Fruit fly (Drosophila melanogaster) whole organism, embryonic: ENCODE measurements around the gene Mco4.

Experiments
- Aef1 ChIP-seq: fragments of 200-800 bp; sonication (Bioruptor generic); IDR thresholded peaks from 3 replicates; pipeline ENCODE4 v1.3.6; 2022; ENCODE audit warnings: missing biosample characterization, missing genetic modification characterization
- Antp ChIP-seq: fragments of 200-800 bp; sonication (Bioruptor generic); optimal IDR thresholded peaks from 3 replicates; lab custom pipeline; 2016; ENCODE audit warnings: missing biosample characterization, missing genetic modification characterization
- Atf6 ChIP-seq: fragments of 200-800 bp; sonication (Bioruptor generic); IDR thresholded peaks from 2 replicates; pipeline ENCODE4 v1.3.6; 2022; ENCODE audit warnings: missing biosample characterization, missing genetic modification characterization
- B-H1 ChIP-seq: fragments of 200-800 bp; sonication (Bioruptor generic); IDR thresholded peaks from 3 replicates; pipeline ENCODE4 v1.3.6; 2022; ENCODE audit warnings: missing biosample characterization, missing genetic modification characterization
- CG10267 ChIP-seq: fragments of 200-800 bp; sonication (Bioruptor generic); optimal IDR thresholded peaks from 2 replicates; lab custom pipeline; 2018; ENCODE audit warnings: missing biosample characterization, mild to moderate bottlenecking, missing genetic modification characterization, moderate library complexity
- CG11085 ChIP-seq: fragments of 200-800 bp; sonication (Bioruptor generic); IDR thresholded peaks from 2 replicates; pipeline ENCODE4 v1.3.6; 2022; ENCODE audit warnings: missing biosample characterization, missing genetic modification characterization
- CG11695 ChIP-seq: fragments of 200-800 bp; sonication (Bioruptor generic); IDR thresholded peaks from 3 replicates; pipeline ENCODE4 v1.3.6; 2022; ENCODE audit warnings: missing biosample characterization, missing genetic modification characterization
- CG12299 ChIP-seq: fragments of 200-800 bp; sonication (Bioruptor generic); optimal IDR thresholded peaks from 2 replicates; lab custom pipeline; 2018; ENCODE audit warnings: missing biosample characterization, mild to moderate bottlenecking, missing genetic modification characterization
- CG12744 ChIP-seq: fragments of 200-800 bp; sonication (Bioruptor generic); optimal IDR thresholded peaks from 2 replicates; lab custom pipeline; 2016; ENCODE audit warnings: missing biosample characterization, missing genetic modification characterization
- CG14710 ChIP-seq: fragments of 200-800 bp; sonication (Bioruptor generic); optimal IDR thresholded peaks from 3 replicates; lab custom pipeline; 2019; ENCODE audit warnings: missing biosample characterization, mild to moderate bottlenecking, missing genetic modification characterization, moderate library complexity
- CG15073 ChIP-seq: fragments of 200-800 bp; sonication (Bioruptor generic); optimal IDR thresholded peaks from 2 replicates; lab custom pipeline; 2016; ENCODE audit warnings: missing biosample characterization, missing genetic modification characterization
- CG1603 ChIP-seq: fragments of 200-800 bp; sonication (Bioruptor generic); optimal IDR thresholded peaks from 2 replicates; lab custom pipeline; 2019; ENCODE audit warnings: missing biosample characterization, mild to moderate bottlenecking, missing genetic modification characterization, moderate library complexity
- CG17359 ChIP-seq: fragments of 200-800 bp; sonication (Bioruptor generic); optimal IDR thresholded peaks from 3 replicates; lab custom pipeline; 2018; ENCODE audit warnings: missing biosample characterization, mild to moderate bottlenecking, missing genetic modification characterization, moderate library complexity
- CG1832 ChIP-seq: fragments of 200-800 bp; sonication (Bioruptor generic); optimal IDR thresholded peaks from 2 replicates; lab custom pipeline; 2017; ENCODE audit warnings: missing biosample characterization, mild to moderate bottlenecking, missing genetic modification characterization, inconsistent platforms
- CG18764 ChIP-seq: fragments of 200-800 bp; sonication (Bioruptor generic); optimal IDR thresholded peaks from 3 replicates; lab custom pipeline; 2016; ENCODE audit warnings: missing biosample characterization, missing genetic modification characterization
- CG34224 ChIP-seq: fragments of 200-800 bp; sonication (Bioruptor generic); IDR thresholded peaks from 3 replicates; pipeline ENCODE4 v1.3.6; 2022; ENCODE audit warnings: missing biosample characterization, missing genetic modification characterization; ENCODE audit not compliant: partially characterized antibody
- CG3847 ChIP-seq: fragments of 200-800 bp; sonication (Bioruptor generic); IDR thresholded peaks from 2 replicates; pipeline ENCODE4 v1.3.6; 2022; ENCODE audit warnings: missing biosample characterization, missing genetic modification characterization
- CG4424 ChIP-seq: fragments of 200-800 bp; sonication (Bioruptor generic); optimal IDR thresholded peaks from 3 replicates; lab custom pipeline; 2016; ENCODE audit warnings: missing biosample characterization, missing genetic modification characterization
- CG7372 ChIP-seq: fragments of 200-800 bp; sonication (Bioruptor generic); IDR thresholded peaks from 2 replicates; pipeline ENCODE4 v1.3.6; 2022; ENCODE audit warnings: missing biosample characterization, missing genetic modification characterization
- CG7963 ChIP-seq: fragments of 200-800 bp; sonication (Bioruptor generic); IDR thresholded peaks from 3 replicates; pipeline ENCODE4 v1.3.6; 2022; ENCODE audit warnings: missing biosample characterization, missing genetic modification characterization; ENCODE audit not compliant: partially characterized antibody
- CG8089 ChIP-seq: fragments of 200-800 bp; sonication (Bioruptor generic); optimal IDR thresholded peaks from 3 replicates; lab custom pipeline; 2016; ENCODE audit warnings: missing biosample characterization, missing genetic modification characterization
- Dip3 ChIP-seq: fragments of 200-800 bp; sonication (Bioruptor generic); optimal IDR thresholded peaks from 3 replicates; lab custom pipeline; 2016; ENCODE audit warnings: missing biosample characterization, missing genetic modification characterization
- Doc3 ChIP-seq: fragments of 200-800 bp; sonication (Bioruptor generic); IDR thresholded peaks from 3 replicates; pipeline ENCODE4 v1.3.6; 2022; ENCODE audit warnings: missing biosample characterization, missing genetic modification characterization; ENCODE audit not compliant: partially characterized antibody
- Dp ChIP-seq: fragments of 200-800 bp; sonication (Bioruptor generic); optimal IDR thresholded peaks from 2 replicates; lab custom pipeline; 2018; ENCODE audit warnings: missing biosample characterization, mild to moderate bottlenecking, missing genetic modification characterization, moderate library complexity
- Dref ChIP-seq: fragments of 200-800 bp; sonication (Bioruptor generic); IDR thresholded peaks from 2 replicates; pipeline ENCODE4 v1.3.6; 2022; ENCODE audit warnings: missing biosample characterization, missing genetic modification characterization
- Gsc ChIP-seq: fragments of 200-800 bp; sonication (Bioruptor generic); IDR thresholded peaks from 2 replicates; pipeline ENCODE4 v1.3.6; 2022; ENCODE audit warnings: missing biosample characterization, missing genetic modification characterization
- HLHmδ ChIP-seq: fragments of 200-800 bp; sonication (Bioruptor generic); optimal IDR thresholded peaks from 2 replicates; lab custom pipeline; 2018; ENCODE audit warnings: missing biosample characterization, mild to moderate bottlenecking, missing genetic modification characterization, moderate library complexity
- Hmx ChIP-seq: fragments of 200-800 bp; sonication (Bioruptor generic); optimal IDR thresholded peaks from 2 replicates; lab custom pipeline; 2016; ENCODE audit warnings: missing biosample characterization, missing genetic modification characterization
- MTF-1 ChIP-seq: fragments of 200-800 bp; sonication (Bioruptor generic); optimal IDR thresholded peaks from 2 replicates; lab custom pipeline; 2018; ENCODE audit warnings: missing biosample characterization, mild to moderate bottlenecking, missing genetic modification characterization, borderline replicate concordance
- Opbp ChIP-seq: fragments of 200-800 bp; sonication (Bioruptor generic); IDR thresholded peaks from 3 replicates; pipeline ENCODE4 v1.3.6; 2022; ENCODE audit warnings: missing biosample characterization, missing genetic modification characterization; ENCODE audit not compliant: partially characterized antibody
- Sox100B ChIP-seq: fragments of 200-800 bp; sonication (Bioruptor generic); optimal IDR thresholded peaks from 3 replicates; lab custom pipeline; 2018; ENCODE audit warnings: missing biosample characterization, mild to moderate bottlenecking, missing genetic modification characterization
- az2 ChIP-seq: fragments of 200-800 bp; sonication (Bioruptor generic); optimal IDR thresholded peaks from 3 replicates; lab custom pipeline; 2016; ENCODE audit warnings: missing biosample characterization, missing genetic modification characterization
- crol ChIP-seq: fragments of 200-800 bp; sonication (Bioruptor generic); IDR thresholded peaks from 2 replicates; pipeline ENCODE4 v1.3.6; 2022; ENCODE audit warnings: missing biosample characterization, missing genetic modification characterization
- crp ChIP-seq, 2 experiments: fragments of 200-800 bp; sonication (Bioruptor generic); optimal IDR thresholded peaks; 2 replicates in 1 of 2; 3 replicates in 1 of 2; lab custom pipeline; 2017; ENCODE audit warnings: missing biosample characterization in 2 of 2, missing genetic modification characterization in 2 of 2, mild to moderate bottlenecking in 1 of 2, moderate library complexity in 1 of 2
- en ChIP-seq: fragments of 200-800 bp; sonication (Bioruptor generic); optimal IDR thresholded peaks from 2 replicates; lab custom pipeline; 2016; ENCODE audit warnings: missing biosample characterization, missing genetic modification characterization
- hbn ChIP-seq: fragments of 200-800 bp; sonication (Bioruptor generic); IDR thresholded peaks from 2 replicates; pipeline ENCODE4 v1.3.6; 2022; ENCODE audit warnings: missing biosample characterization, missing genetic modification characterization; ENCODE audit not compliant: partially characterized antibody
- hkb ChIP-seq, 2 experiments: fragments of 200-800 bp in 1 of 2; fragments of >200 bp in 1 of 2; sonication (Bioruptor generic) in 1 of 2; IDR thresholded peaks in 1 of 2; optimal IDR thresholded peaks in 1 of 2; 2 replicates each; pipeline versions ENCODE4 v1.3.6 to Lab custom; 2017 to 2022; ENCODE audit warnings: missing biosample characterization in 1 of 2, missing genetic modification characterization in 1 of 2
- ind ChIP-seq: fragments of 200-800 bp; sonication (Bioruptor generic); optimal IDR thresholded peaks from 3 replicates; lab custom pipeline; 2016; ENCODE audit warnings: missing biosample characterization, missing genetic modification characterization
- inv ChIP-seq: fragments of 200-800 bp; sonication (Bioruptor generic); IDR thresholded peaks from 2 replicates; pipeline ENCODE4 v1.3.6; 2022; ENCODE audit warnings: missing biosample characterization, missing genetic modification characterization; ENCODE audit not compliant: partially characterized antibody
- kay ChIP-seq: fragments of 200-800 bp; sonication (Bioruptor generic); optimal IDR thresholded peaks from 2 replicates; lab custom pipeline; 2016; ENCODE audit warnings: missing biosample characterization, missing genetic modification characterization
- lbe ChIP-seq: fragments of 200-800 bp; sonication (Bioruptor generic); optimal IDR thresholded peaks from 2 replicates; lab custom pipeline; 2016; ENCODE audit warnings: missing biosample characterization, mild to moderate bottlenecking, missing genetic modification characterization
- lilli ChIP-seq: fragments of 200-800 bp; sonication (Bioruptor generic); optimal IDR thresholded peaks from 3 replicates; lab custom pipeline; 2016; ENCODE audit warnings: missing biosample characterization, missing genetic modification characterization
- mld ChIP-seq: fragments of 200-800 bp; sonication (Bioruptor generic); IDR thresholded peaks from 3 replicates; pipeline ENCODE4 v1.3.6; 2022; ENCODE audit warnings: missing biosample characterization, missing genetic modification characterization; ENCODE audit not compliant: partially characterized antibody
- p53 ChIP-seq: fragments of 200-800 bp; sonication (Bioruptor generic); optimal IDR thresholded peaks from 2 replicates; lab custom pipeline; 2016; ENCODE audit warnings: missing biosample characterization, missing genetic modification characterization
- phol ChIP-seq: fragments of 200-800 bp; sonication (Bioruptor generic); optimal IDR thresholded peaks from 3 replicates; lab custom pipeline; 2018; ENCODE audit warnings: missing biosample characterization, mild to moderate bottlenecking, missing genetic modification characterization, moderate library complexity
- salm ChIP-seq: fragments of 200-800 bp; sonication (Bioruptor generic); optimal IDR thresholded peaks from 2 replicates; lab custom pipeline; 2018; ENCODE audit warnings: missing biosample characterization, mild to moderate bottlenecking, missing genetic modification characterization
- sisA ChIP-seq: fragments of 200-800 bp; sonication (Bioruptor generic); IDR thresholded peaks from 2 replicates; pipeline ENCODE4 v1.3.6; 2022; ENCODE audit warnings: missing biosample characterization, missing genetic modification characterization
- sob ChIP-seq: fragments of 200-800 bp; sonication (Bioruptor generic); IDR thresholded peaks from 2 replicates; pipeline ENCODE4 v1.3.6; 2022; ENCODE audit warnings: missing biosample characterization, missing genetic modification characterization
- unc-4 ChIP-seq: fragments of 200-800 bp; sonication (Bioruptor generic); IDR thresholded peaks from 2 replicates; pipeline ENCODE4 v1.3.6; 2022; ENCODE audit warnings: missing biosample characterization, missing genetic modification characterization; ENCODE audit not compliant: partially characterized antibody
- vnd ChIP-seq: fragments of 200-800 bp; sonication (Bioruptor generic); IDR thresholded peaks from 3 replicates; pipeline ENCODE4 v1.3.6; 2022; ENCODE audit warnings: missing biosample characterization, missing genetic modification characterization; ENCODE audit not compliant: partially characterized antibody

Mco4 gene

DNA sequence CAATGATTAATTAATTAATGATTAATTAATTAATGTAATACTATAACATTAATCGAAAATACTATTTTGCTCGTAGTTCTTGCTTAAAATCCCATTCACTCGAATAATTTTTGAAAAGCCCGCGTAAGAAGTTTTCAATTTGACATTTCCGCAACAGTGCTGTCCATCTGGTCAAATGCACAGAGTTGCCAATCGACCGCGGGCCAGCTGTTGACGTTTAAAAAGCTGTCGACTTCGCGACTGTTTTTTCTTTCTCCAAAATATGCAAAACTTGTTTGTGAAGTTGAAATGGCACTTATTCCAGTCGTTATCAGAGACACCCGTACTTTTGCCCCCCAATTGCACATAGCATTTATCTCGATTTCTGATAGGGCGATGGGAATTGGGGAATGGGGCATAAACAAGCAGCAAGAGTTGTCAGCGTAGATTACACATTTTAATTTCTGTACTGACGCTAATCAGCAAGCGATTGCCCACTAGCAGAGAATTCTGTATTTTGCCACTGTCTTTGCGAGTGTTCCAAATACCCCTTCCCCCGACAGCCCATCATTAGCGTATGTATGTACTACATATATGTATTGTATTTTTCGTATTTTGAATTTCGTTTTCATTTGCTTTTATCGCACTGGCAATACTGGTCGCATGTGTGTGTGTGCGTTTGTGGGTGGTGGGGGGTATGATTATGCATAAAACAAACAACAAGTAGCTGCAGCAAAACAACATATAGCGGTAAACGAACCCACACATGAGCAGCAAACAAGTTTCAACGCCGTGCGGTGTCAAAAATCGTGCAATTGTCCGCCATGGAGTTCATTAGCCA lies 739 bp upstream of the Mco4 start, which contains the start of gene Srx (continued):
- TF ChIP-seq en (GFP tag; lab: Kevin White, UChicago), result no peak
- no peak for TF ChIP-seq az2
- no peak for TF ChIP-seq CG4424 (GFP tag; lab: Kevin White, UChicago)
- TF ChIP-seq kay, result no peak
- TF ChIP-seq B-H1 (GFP tag; lab: Robert Waterston, UW), result no peak
- TF ChIP-seq sisA (GFP tag; lab: Robert Waterston, UW), result no peak
- no peak for TF ChIP-seq Sox100B (GFP tag; lab: Kevin White, UChicago)
- TF ChIP-seq Gsc (GFP tag; lab: Robert Waterston, UW), result no peak
- TF ChIP-seq CG18764 (GFP tag; lab: Kevin White, UChicago), result no peak
- peak; percentile 35; the same call in 1 of the 2 replicates for TF ChIP-seq Dref (GFP tag; lab: Robert Waterston, UW)
- peak; percentile 17 for TF ChIP-seq CG12299 (tag; lab: Kevin White, UChicago)
- no peak for TF ChIP-seq CG8089
- TF ChIP-seq mld, result no peak
- TF ChIP-seq sob, result no peak
- TF ChIP-seq p53 (GFP tag; lab: Kevin White, UChicago), result no peak
- no peak for TF ChIP-seq CG1832 (GFP tag; lab: Kevin White, UChicago)
- TF ChIP-seq CG15073 (GFP tag; lab: Kevin White, UChicago), result no peak
- 0 out of 2 replicates have a peak, but pooled peaks have one; percentile 10 for TF ChIP-seq crol (GFP tag; lab: Robert Waterston, UW)
- no peak for TF ChIP-seq salm (tag; lab: Kevin White, UChicago)
- no peak for TF ChIP-seq Aef1
- no peak for TF ChIP-seq Atf6 (GFP tag; lab: Robert Waterston, UW)
- no peak for TF ChIP-seq Hmx
- TF ChIP-seq CG11085 (GFP tag; lab: Robert Waterston, UW), result no peak
- no peak for TF ChIP-seq Dip3 (GFP tag; lab: Kevin White, UChicago)
- peak; percentile 86 for TF ChIP-seq Dp
- TF ChIP-seq crp (GFP tag; optimal IDR thresholded peaks at IDR 0.05; lab: Kevin White, UChicago), result peak in 1 of 2 experiments; percentile 75
- no peak for TF ChIP-seq CG11695 (GFP tag; lab: Robert Waterston, UW)
- TF ChIP-seq Opbp (GFP tag; lab: Robert Waterston, UW), result no peak
- peak; percentile 19 for TF ChIP-seq CG17359
- no peak for TF ChIP-seq HLHmδ
- no peak for TF ChIP-seq CG7372

DNA sequence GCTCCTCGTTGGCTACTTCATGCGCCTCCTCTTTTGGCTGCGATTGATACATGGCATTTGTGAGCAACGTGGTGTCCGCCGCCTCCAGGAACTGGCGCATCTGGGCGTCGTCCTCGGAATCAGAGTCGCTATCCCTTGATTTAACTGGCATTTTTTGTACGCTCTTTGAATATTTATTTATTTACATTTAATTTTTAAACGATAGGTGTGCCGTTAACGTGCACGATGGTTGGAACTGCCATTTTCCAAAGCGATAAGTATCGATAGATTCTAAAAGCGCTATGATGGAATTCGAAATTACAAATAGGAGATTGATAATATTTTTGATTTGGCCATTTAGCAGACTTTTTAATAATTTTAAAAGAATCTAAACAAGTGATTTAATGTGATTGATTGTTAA lies 3.5 kb downstream of the Mco4 start, which contains the start of gene CG32554:
Gene CG32554, minus strand, starts transcription at position 229 of the 400 bp plus-strand sequence.
- TF ChIP-seq Dref (GFP tag; lab: Robert Waterston, UW), result peak; percentile 73
- peak; percentile 83 for TF ChIP-seq inv
- peak; percentile 11 for TF ChIP-seq lbe
- peak; percentile 24 for TF ChIP-seq CG1603 (tag; lab: Kevin White, UChicago)
- peak; percentile 84 for TF ChIP-seq CG7963 (GFP tag; lab: Robert Waterston, UW)
- peak; percentile 87 for TF ChIP-seq unc-4
- no peak for TF ChIP-seq CG12744 (GFP tag; lab: Kevin White, UChicago)
- TF ChIP-seq phol (tag; lab: Kevin White, UChicago), result peak; percentile 75
- TF ChIP-seq hbn, result peak; percentile 92
- TF ChIP-seq ind (GFP tag; lab: Kevin White, UChicago), result no peak
- TF ChIP-seq MTF-1 (GFP tag; lab: Kevin White, UChicago), result no peak
- peak; percentile 83 for TF ChIP-seq vnd (GFP tag; lab: Robert Waterston, UW)
- TF ChIP-seq CG10267, result peak; percentile 18
- peak; percentile 39 for TF ChIP-seq CG14710 (tag; lab: Kevin White, UChicago)
- TF ChIP-seq Doc3 (GFP tag; lab: Robert Waterston, UW), result peak; percentile 90
- TF ChIP-seq CG34224 (GFP tag; lab: Robert Waterston, UW), result peak; percentile 93
- no peak for TF ChIP-seq hkb (optimal IDR thresholded peaks at IDR 0.05; lab: Kevin White, UChicago)
- TF ChIP-seq hkb (GFP tag; IDR thresholded peaks at IDR 0.05; lab: Robert Waterston, UW), result no peak
- no peak for TF ChIP-seq CG3847
- no peak for TF ChIP-seq Antp (GFP tag; lab: Kevin White, UChicago)
- TF ChIP-seq lilli (GFP tag; lab: Kevin White, UChicago), result no peak
